Worm (Caenorhabditis elegans): ENCODE measurements around the gene sel-10.

Gene sel-10

ce11 chrV:13818824-13819408 lies at the start of gene sel-10:
sel-10 (plus strand) TSS chrV:13819361.
- TF ChIP-seq cog-1 (tag; optimal IDR thresholded peaks at IDR 0.05): peak; percentile 7
- TF ChIP-seq ztf-23 (GFP tag; IDR thresholded peaks at IDR 0.05): no peak

- TF ChIP-seq ztf-29 (GFP tag; IDR thresholded peaks at IDR 0.05) (no peak), T22C8.4 (GFP tag; IDR thresholded peaks at IDR 0.05) (no peak), cog-1 (tag; optimal IDR thresholded peaks at IDR 0.05) (no peak), ref-1 (GFP tag; conservative IDR thresholded peaks at IDR 0.05) (no peak), tab-1 (GFP tag; IDR thresholded peaks at IDR 0.05) (no peak), ztf-23 (GFP tag; IDR thresholded peaks at IDR 0.05) (no peak), klf-2 (GFP tag; conservative IDR thresholded peaks at IDR 0.05) (no peak), med-1 (GFP tag; optimal IDR thresholded peaks at IDR 0.05; ENCODE audit: insufficient read depth) (no peak), flt-1 (GFP tag; IDR thresholded peaks at IDR 0.05) (no peak)
Measured at ce11 chrV:13771209-13771608, 48.0 kb upstream of the sel-10 start, which contains the start of gene F20G2.5. F20G2.5 (plus strand) TSS chrV:13771509.

DNA sequence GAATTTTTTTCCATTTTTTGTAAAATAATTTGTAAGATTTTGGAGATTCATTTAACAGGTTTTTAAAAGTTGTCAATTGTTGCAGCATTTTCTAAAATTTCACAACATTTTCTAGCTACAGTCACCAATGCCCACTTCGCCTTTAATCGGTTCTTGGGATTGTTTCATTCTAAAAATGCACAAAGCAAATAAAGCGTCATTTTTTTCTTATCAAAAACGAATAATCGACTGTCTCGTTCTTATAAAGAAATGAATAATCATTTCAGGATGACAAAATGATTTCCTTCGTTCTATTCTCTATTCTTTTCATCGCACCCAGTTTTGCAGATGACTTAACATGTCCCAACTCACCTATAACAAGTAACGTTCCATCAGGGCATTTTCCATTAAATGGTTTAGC lies 43.6 kb upstream of the sel-10 start, which contains the start of gene F53C11.1:
Gene F53C11.1, plus strand, starts transcription at position 268 of the 400 bp plus-strand sequence.
- TF ChIP-seq klf-2 (GFP tag; conservative IDR thresholded peaks at IDR 0.05) (no peak), cog-1 (tag; optimal IDR thresholded peaks at IDR 0.05) (no peak), ztf-29 (GFP tag; IDR thresholded peaks at IDR 0.05) (no peak), flt-1 (GFP tag; IDR thresholded peaks at IDR 0.05) (no peak), med-1 (GFP tag; optimal IDR thresholded peaks at IDR 0.05; ENCODE audit: insufficient read depth) (no peak), T22C8.4 (GFP tag; IDR thresholded peaks at IDR 0.05) (no peak), ref-1 (GFP tag; conservative IDR thresholded peaks at IDR 0.05) (no peak), tab-1 (GFP tag; IDR thresholded peaks at IDR 0.05) (no peak), ztf-23 (GFP tag; IDR thresholded peaks at IDR 0.05) (no peak)

ce11 chrV:13777857-13778256 lies 41.3 kb upstream of the sel-10 start, which contains the start of gene F53C11.9:
F53C11.9 (plus strand) TSS chrV:13778015.
- no peak for TF ChIP-seq T22C8.4 (GFP tag; IDR thresholded peaks at IDR 0.05)

ce11 chrV:13780902-13781301 lies 38.3 kb upstream of the sel-10 start:
- TF ChIP-seq ztf-29 (GFP tag; IDR thresholded peaks at IDR 0.05) (no peak), flt-1 (GFP tag; IDR thresholded peaks at IDR 0.05) (no peak), klf-2 (GFP tag; conservative IDR thresholded peaks at IDR 0.05) (no peak), tab-1 (GFP tag; IDR thresholded peaks at IDR 0.05) (no peak), cog-1 (tag; optimal IDR thresholded peaks at IDR 0.05) (no peak), med-1 (GFP tag; optimal IDR thresholded peaks at IDR 0.05; ENCODE audit: insufficient read depth) (no peak), ref-1 (GFP tag; conservative IDR thresholded peaks at IDR 0.05) (no peak), ztf-23 (GFP tag; IDR thresholded peaks at IDR 0.05) (no peak), T22C8.4 (GFP tag; IDR thresholded peaks at IDR 0.05) (no peak)

ce11 chrV:13782190-13782589 lies 37.0 kb upstream of the sel-10 start, which contains the start of gene decr-1.1:
decr-1.1 (plus strand) TSS chrV:13782399.
- TF ChIP-seq ref-1 (GFP tag; conservative IDR thresholded peaks at IDR 0.05) (no peak), T22C8.4 (GFP tag; IDR thresholded peaks at IDR 0.05) (no peak), klf-2 (GFP tag; conservative IDR thresholded peaks at IDR 0.05) (no peak), tab-1 (GFP tag; IDR thresholded peaks at IDR 0.05) (no peak), ztf-29 (GFP tag; IDR thresholded peaks at IDR 0.05) (no peak), med-1 (GFP tag; optimal IDR thresholded peaks at IDR 0.05; ENCODE audit: insufficient read depth) (no peak), flt-1 (GFP tag; IDR thresholded peaks at IDR 0.05) (no peak), ztf-23 (GFP tag; IDR thresholded peaks at IDR 0.05) (no peak), cog-1 (tag; optimal IDR thresholded peaks at IDR 0.05) (no peak)

- TF ChIP-seq tab-1 (GFP tag; IDR thresholded peaks at IDR 0.05): no peak
- TF ChIP-seq T22C8.4 (GFP tag; IDR thresholded peaks at IDR 0.05): no peak
- TF ChIP-seq ztf-23 (GFP tag; IDR thresholded peaks at IDR 0.05): no peak
- TF ChIP-seq klf-2 (GFP tag; conservative IDR thresholded peaks at IDR 0.05): no peak
- no peak for TF ChIP-seq med-1 (GFP tag; optimal IDR thresholded peaks at IDR 0.05; ENCODE audit: insufficient read depth)
Measured at ce11 chrV:13785767-13786166, 33.4 kb upstream of the sel-10 start.

ce11 chrV:13787225-13787898 lies 31.8 kb upstream of the sel-10 start, which contains the start of the genes F53C11.4 and F53C11.5:
F53C11.4 (minus strand) TSS chrV:13787352.
F53C11.5 (plus strand) TSS chrV:13787549.
- no peak for TF ChIP-seq med-1 (GFP tag; optimal IDR thresholded peaks at IDR 0.05; ENCODE audit: insufficient read depth)
- TF ChIP-seq ztf-23 (GFP tag; IDR thresholded peaks at IDR 0.05): no peak
- no peak for TF ChIP-seq cog-1 (tag; optimal IDR thresholded peaks at IDR 0.05)
- no peak for TF ChIP-seq tab-1 (GFP tag; IDR thresholded peaks at IDR 0.05)
- no peak for TF ChIP-seq flt-1 (GFP tag; IDR thresholded peaks at IDR 0.05)
- TF ChIP-seq klf-2 (GFP tag; conservative IDR thresholded peaks at IDR 0.05): no peak
- no peak for TF ChIP-seq ztf-29 (GFP tag; IDR thresholded peaks at IDR 0.05)
- TF ChIP-seq T22C8.4 (GFP tag; IDR thresholded peaks at IDR 0.05): no peak
- no peak for TF ChIP-seq ref-1 (GFP tag; conservative IDR thresholded peaks at IDR 0.05)

- TF ChIP-seq ref-1 (GFP tag; conservative IDR thresholded peaks at IDR 0.05) (no peak), klf-2 (GFP tag; conservative IDR thresholded peaks at IDR 0.05) (no peak), med-1 (GFP tag; optimal IDR thresholded peaks at IDR 0.05; ENCODE audit: insufficient read depth) (no peak), flt-1 (GFP tag; IDR thresholded peaks at IDR 0.05) (no peak), ztf-29 (GFP tag; IDR thresholded peaks at IDR 0.05) (no peak), T22C8.4 (GFP tag; IDR thresholded peaks at IDR 0.05) (no peak), ztf-23 (GFP tag; IDR thresholded peaks at IDR 0.05) (no peak), tab-1 (GFP tag; IDR thresholded peaks at IDR 0.05) (no peak), cog-1 (tag; optimal IDR thresholded peaks at IDR 0.05) (no peak)
Measured at ce11 chrV:13787948-13788681, 31.0 kb upstream of the sel-10 start.

All from whole organism, midembryonic.